Worm (Caenorhabditis elegans): ENCODE measurements around the gene txt-13.

The txt-13 gene

DNA sequence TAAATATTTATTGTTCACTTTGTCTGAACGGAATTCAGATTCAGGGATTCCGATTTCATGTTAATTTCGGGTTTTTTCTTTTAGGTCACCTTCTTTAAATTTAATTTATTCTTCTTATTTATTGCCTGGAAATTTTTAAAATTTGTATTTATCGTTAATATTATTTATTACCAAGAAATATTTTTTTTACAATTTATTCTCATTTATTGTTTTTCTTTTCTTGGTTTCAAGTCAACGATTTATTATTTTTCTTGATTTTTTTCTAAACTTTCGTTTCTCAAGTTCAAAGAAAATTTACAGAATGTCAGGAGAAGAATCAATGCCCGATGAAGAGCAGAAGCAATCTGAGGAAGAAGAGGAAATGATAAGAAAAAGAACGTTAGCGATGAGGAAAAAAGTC is 17.3 kb downstream of the txt-13 start, which contains the start of gene crn-3 (continued):
- TF ChIP-seq pros-1 (tag; optimal IDR thresholded peaks at IDR 0.05) (no peak), syd-9 (tag; optimal IDR thresholded peaks at IDR 0.05) (no peak)

DNA sequence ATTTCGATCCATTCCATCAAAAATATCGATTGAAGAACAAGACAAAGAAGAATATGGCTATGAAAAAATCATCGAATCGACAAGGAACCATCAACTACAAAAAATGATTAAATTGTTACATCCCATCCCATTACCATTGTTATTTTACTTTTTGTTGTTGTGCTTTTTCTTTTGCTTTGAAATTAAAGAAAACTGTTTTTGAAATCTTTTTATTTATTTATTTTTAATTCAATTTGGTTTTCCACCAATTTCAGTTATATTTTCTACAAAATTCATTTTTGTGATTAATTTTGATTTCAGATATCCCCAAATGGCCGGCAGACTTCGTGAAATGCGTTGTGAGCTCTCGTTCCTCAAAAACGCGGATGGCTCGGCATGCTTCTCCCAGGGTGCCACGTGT is 22.1 kb downstream of the txt-13 start, which contains the start of gene crn-5:
crn-5 (plus strand) TSS at position 301 of the 400 bp plus-strand sequence.
- TF ChIP-seq C08G9.2 (tag; optimal IDR thresholded peaks at IDR 0.05): no peak
- TF ChIP-seq pqm-1 (tag; optimal IDR thresholded peaks at IDR 0.05): no peak
- TF ChIP-seq ceh-30 (tag; optimal IDR thresholded peaks at IDR 0.05): no peak
- no peak for TF ChIP-seq lim-6 (tag; optimal IDR thresholded peaks at IDR 0.05)
- no peak for TF ChIP-seq tbx-2 (tag; optimal IDR thresholded peaks at IDR 0.05)
- no peak for TF ChIP-seq nhr-232 (tag; optimal IDR thresholded peaks at IDR 0.05)
- no peak for TF ChIP-seq hlh-13 (GFP tag; optimal IDR thresholded peaks at IDR 0.05)
- TF ChIP-seq pat-9 (tag; optimal IDR thresholded peaks at IDR 0.05): no peak
- TF ChIP-seq C38D4.7 (GFP tag; optimal IDR thresholded peaks at IDR 0.05): no peak
- TF ChIP-seq Y22D7AL.16 (tag; optimal IDR thresholded peaks at IDR 0.05): no peak
- TF ChIP-seq che-1 (tag; optimal IDR thresholded peaks at IDR 0.05): no peak
- no peak for TF ChIP-seq sox-4 (tag; optimal IDR thresholded peaks at IDR 0.05)
- TF ChIP-seq ama-1 (optimal IDR thresholded peaks at IDR 0.05): no peak

DNA sequence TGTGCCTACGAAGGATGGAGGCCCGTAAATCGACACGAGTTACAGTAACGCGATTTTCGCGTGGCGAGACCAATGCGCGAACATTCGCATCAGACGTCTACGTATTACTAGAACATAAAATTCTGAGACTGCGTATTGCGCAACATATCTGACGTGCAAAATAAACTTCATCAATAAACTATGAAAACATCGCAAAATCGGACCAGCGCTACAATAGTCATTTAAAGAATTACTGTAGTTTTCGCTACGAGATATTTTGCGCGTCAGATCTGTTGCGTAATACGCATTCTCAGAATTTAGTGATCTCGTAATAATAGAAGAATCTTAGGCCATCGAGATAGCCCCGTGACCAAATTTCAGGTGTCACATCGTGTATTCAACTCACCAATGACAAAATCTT is 23.9 kb downstream of the txt-13 start:
- TF ChIP-seq pag-3 (tag; optimal IDR thresholded peaks at IDR 0.05; ENCODE audit: borderline replicate concordance): no peak
- no peak for TF ChIP-seq pha-2 (tag; optimal IDR thresholded peaks at IDR 0.05)
- no peak for TF ChIP-seq tbx-7 (tag; optimal IDR thresholded peaks at IDR 0.05)
- no peak for TF ChIP-seq ahr-1 (tag; optimal IDR thresholded peaks at IDR 0.05)
- no peak for TF ChIP-seq ceh-14 (tag; optimal IDR thresholded peaks at IDR 0.05)
- no peak for TF ChIP-seq hlh-15 (tag; optimal IDR thresholded peaks at IDR 0.05)
- TF ChIP-seq unc-86 (tag; optimal IDR thresholded peaks at IDR 0.05): no peak
- no peak for TF ChIP-seq ceh-45 (GFP tag; IDR thresholded peaks at IDR 0.05)
- TF ChIP-seq unc-3 (GFP tag; conservative IDR thresholded peaks at IDR 0.05): no peak
- no peak for TF ChIP-seq unc-3 (tag; optimal IDR thresholded peaks at IDR 0.05)
- no peak for TF ChIP-seq dmd-4 (tag; optimal IDR thresholded peaks at IDR 0.05; ENCODE audit: borderline replicate concordance)
- TF ChIP-seq C38D4.7 (GFP tag; optimal IDR thresholded peaks at IDR 0.05): no peak
- no peak for TF ChIP-seq odd-2 (tag; optimal IDR thresholded peaks at IDR 0.05)
- TF ChIP-seq npax-4 (tag; optimal IDR thresholded peaks at IDR 0.05): no peak
- no peak for TF ChIP-seq sox-4 (tag; optimal IDR thresholded peaks at IDR 0.05)
- TF ChIP-seq C08G9.2 (tag; optimal IDR thresholded peaks at IDR 0.05): no peak
- no peak for TF ChIP-seq madf-2 (tag; optimal IDR thresholded peaks at IDR 0.05)
- no peak for TF ChIP-seq fkh-10 (GFP tag; optimal IDR thresholded peaks at IDR 0.05)

DNA sequence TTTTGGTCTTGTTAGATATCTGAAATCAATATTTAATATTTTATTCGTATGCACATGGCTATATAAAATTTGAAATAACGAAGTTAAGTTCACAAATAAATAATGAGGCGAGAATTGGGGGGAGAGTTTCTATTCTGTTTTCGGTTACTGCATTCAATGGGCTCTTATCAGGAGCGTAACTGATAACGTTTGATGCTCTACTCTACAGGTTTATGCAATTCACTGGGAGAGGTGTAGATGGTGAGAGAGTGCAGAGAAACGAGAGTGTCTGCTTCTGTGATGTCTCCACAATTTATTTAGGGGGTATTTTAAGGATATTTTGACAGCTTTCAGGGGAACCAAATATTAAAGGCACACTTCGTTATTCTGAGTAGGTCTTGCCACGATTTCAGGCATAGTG is 24.4 kb downstream of the txt-13 start, which contains the start of gene C14A4.6:
C14A4.6 (minus strand) TSS at position 19 of the 400 bp plus-strand sequence.
- no peak for TF ChIP-seq fkh-6 (tag; optimal IDR thresholded peaks at IDR 0.05)
- peak; percentile 94 for TF ChIP-seq elt-2 (tag; optimal IDR thresholded peaks at IDR 0.05)

- TF ChIP-seq ets-4 (tag; optimal IDR thresholded peaks at IDR 0.05) (no peak), nfya-1 (tag; optimal IDR thresholded peaks at IDR 0.05) (no peak), pax-1 (tag; optimal IDR thresholded peaks at IDR 0.05) (no peak)
Measured at ce11 chrII:10596462-10596861, 26.1 kb downstream of the txt-13 start, which contains the start of gene C14A4.7. C14A4.7 (minus strand) TSS chrII:10596562.

ce11 chrII:10598039-10598438 is 27.6 kb downstream of the txt-13 start, which contains the start of gene C14A4.8:
C14A4.8 (minus strand) TSS chrII:10598139.
- TF ChIP-seq pag-3 (tag; optimal IDR thresholded peaks at IDR 0.05; ENCODE audit: borderline replicate concordance): no peak
- TF ChIP-seq npax-4 (tag; optimal IDR thresholded peaks at IDR 0.05): no peak
